Worm (Caenorhabditis elegans) whole organism, L3 larva: Measurements from ENCODE around the gene Y70G10A.4.

Experiments used
- egl-27 ChIP-seq: sonication (generic microtip); optimal IDR thresholded peaks from 4 replicates; lab custom pipeline; 2017; ENCODE audit warnings: missing biosample characterization, missing genetic modification reagents, missing genetic modification characterization
- elt-2 ChIP-seq: sonication (generic microtip); optimal IDR thresholded peaks from 2 replicates; lab custom pipeline; 2016; ENCODE audit warnings: missing genetic modification reagents, mild to moderate bottlenecking, missing genetic modification characterization, missing compliant biosample characterization
- fos-1 ChIP-seq: fragments of 150-350 bp; optimal IDR thresholded peaks from 2 replicates; lab custom pipeline; 2014; ENCODE audit warnings: missing biosample characterization, missing genetic modification characterization
- ztf-4 ChIP-seq: fragments of 150-350 bp; optimal IDR thresholded peaks from 2 replicates; lab custom pipeline; 2014; ENCODE audit warnings: missing biosample characterization, missing genetic modification characterization

Gene Y70G10A.4

DNA sequence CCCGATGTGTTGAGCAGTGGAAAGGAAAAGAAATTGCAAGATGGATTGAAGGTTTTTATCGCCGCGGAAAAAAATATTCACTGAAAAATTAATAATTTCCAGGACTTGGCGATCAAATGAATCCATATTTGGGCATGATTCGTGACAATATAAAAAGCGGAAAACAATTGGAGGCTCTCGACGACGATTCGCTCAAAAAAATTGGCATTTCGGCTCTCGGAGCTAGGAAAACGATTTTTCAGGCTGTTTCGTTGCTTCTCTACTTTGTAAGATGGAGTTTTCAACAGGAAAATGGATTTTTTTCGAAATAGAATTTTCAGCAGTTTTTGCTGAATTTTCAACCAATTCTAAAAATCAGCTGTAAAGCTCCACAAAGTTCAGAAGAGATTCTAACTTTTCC, 49.8 kb downstream of the Y70G10A.4 start:
- TF ChIP-seq ztf-4 (tag; lab: Kevin White, UChicago) (no peak), fos-1 (tag; lab: Kevin White, UChicago) (no peak), elt-2 (no peak), egl-27 (no peak)
